Fruit fly (Drosophila melanogaster) whole organism, prepupa: ENCODE measurements around the gene CG31975.
A peak's percentile ranks its signal among the peaks of the same experiment; 100 is the strongest.

Experiments used
- CG10669 ChIP-seq: fragments of 200-800 bp; sonication (Bioruptor generic); optimal IDR thresholded peaks from 3 replicates; lab custom pipeline; 2018; ENCODE audit warnings: missing biosample characterization, mild to moderate bottlenecking, missing genetic modification characterization, moderate library complexity
- CG11294 ChIP-seq: fragments of 200-800 bp; sonication (Bioruptor generic); IDR thresholded peaks from 2 replicates; pipeline ENCODE4 v1.3.6; 2022; ENCODE audit warnings: missing biosample characterization, missing genetic modification characterization
- CG11762 ChIP-seq: fragments of 200-800 bp; sonication (Bioruptor generic); optimal IDR thresholded peaks from 3 replicates; lab custom pipeline; 2016; ENCODE audit warnings: missing biosample characterization, missing genetic modification characterization; ENCODE audit not compliant: insufficient read depth
- CG15336 ChIP-seq: fragments of 200-800 bp; sonication (Bioruptor generic); IDR thresholded peaks from 2 replicates; pipeline ENCODE4 v1.3.6; 2022; ENCODE audit warnings: missing biosample characterization, missing genetic modification characterization
- CG16779 ChIP-seq: fragments of 200-800 bp; sonication (Bioruptor generic); optimal IDR thresholded peaks from 3 replicates; lab custom pipeline; 2017; ENCODE audit warnings: missing biosample characterization, mild to moderate bottlenecking, missing genetic modification characterization
- CG3032 ChIP-seq: fragments of 200-800 bp; optimal IDR thresholded peaks from 2 replicates; lab custom pipeline; 2019; ENCODE audit warnings: missing biosample characterization, mild to moderate bottlenecking, missing genetic modification characterization, moderate library complexity
- CG31627 ChIP-seq: fragments of 200-800 bp; sonication (Bioruptor generic); optimal IDR thresholded peaks from 3 replicates; lab custom pipeline; 2016; ENCODE audit warnings: missing biosample characterization, missing genetic modification characterization
- CG34406 ChIP-seq: fragments of 200-800 bp; sonication (Bioruptor generic); optimal IDR thresholded peaks from 3 replicates; lab custom pipeline; 2016; ENCODE audit warnings: missing biosample characterization, missing genetic modification characterization
- CG3919 ChIP-seq: fragments of 200-800 bp; sonication (Bioruptor generic); optimal IDR thresholded peaks from 3 replicates; lab custom pipeline; 2016; ENCODE audit warnings: missing biosample characterization, missing genetic modification characterization
- CG6163 ChIP-seq: fragments of 200-800 bp; sonication (Bioruptor generic); IDR thresholded peaks from 3 replicates; pipeline ENCODE4 v1.3.6; 2022; ENCODE audit warnings: missing biosample characterization, missing genetic modification characterization
- CG6276 ChIP-seq: fragments of 200-800 bp; sonication (Bioruptor generic); optimal IDR thresholded peaks from 2 replicates; lab custom pipeline; 2017; ENCODE audit warnings: missing biosample characterization, mild to moderate bottlenecking, missing genetic modification characterization
- CG6808 ChIP-seq: fragments of 200-800 bp; sonication (Bioruptor generic); optimal IDR thresholded peaks from 3 replicates; lab custom pipeline; 2017; ENCODE audit warnings: missing biosample characterization, missing genetic modification characterization, mild to moderate bottlenecking, moderate library complexity, missing genetic modification reagents
- CG7368 ChIP-seq: fragments of 200-800 bp; sonication (Bioruptor generic); optimal IDR thresholded peaks from 3 replicates; lab custom pipeline; 2016; ENCODE audit warnings: missing biosample characterization, missing genetic modification characterization
- CG8119 ChIP-seq: fragments of 200-800 bp; sonication (Bioruptor generic); IDR thresholded peaks from 3 replicates; pipeline ENCODE4 v1.3.6; 2022; ENCODE audit warnings: missing biosample characterization, missing genetic modification characterization
- CG9139 ChIP-seq: fragments of 200-800 bp; sonication (Bioruptor generic); optimal IDR thresholded peaks from 3 replicates; lab custom pipeline; 2017; ENCODE audit warnings: missing biosample characterization, mild to moderate bottlenecking, missing genetic modification characterization
- Eip75B ChIP-seq: fragments of 200-800 bp; sonication (Bioruptor generic); optimal IDR thresholded peaks from 3 replicates; lab custom pipeline; 2016; ENCODE audit warnings: missing biosample characterization, missing genetic modification characterization
- Eip78C ChIP-seq: fragments of 200-800 bp; sonication (Bioruptor generic); peaks from one replicate; lab custom pipeline; 2016; ENCODE audit warnings: missing biosample characterization, missing genetic modification characterization
- Eip93F ChIP-seq: fragments of 200-800 bp; sonication (Bioruptor generic); optimal IDR thresholded peaks from 2 replicates; lab custom pipeline; 2016; ENCODE audit warnings: missing biosample characterization, mild to moderate bottlenecking, missing genetic modification characterization
- Hr39 ChIP-seq: fragments of 200-800 bp; sonication (Bioruptor generic); optimal IDR thresholded peaks from 2 replicates; lab custom pipeline; 2016; ENCODE audit warnings: missing biosample characterization, missing genetic modification characterization
- Hr4 ChIP-seq: fragments of 200-800 bp; sonication (Bioruptor generic); optimal IDR thresholded peaks from 3 replicates; lab custom pipeline; 2016; ENCODE audit warnings: missing biosample characterization, missing genetic modification characterization
- Lpt ChIP-seq: fragments of 200-800 bp; sonication (Bioruptor generic); optimal IDR thresholded peaks from 3 replicates; lab custom pipeline; 2016; ENCODE audit warnings: missing biosample characterization, missing genetic modification characterization
- Smox ChIP-seq: fragments of 200-800 bp; sonication (Bioruptor generic); optimal IDR thresholded peaks from 3 replicates; lab custom pipeline; 2016; ENCODE audit warnings: missing biosample characterization, missing genetic modification characterization
- dac ChIP-seq: fragments of 200-800 bp; sonication (Bioruptor generic); optimal IDR thresholded peaks from 2 replicates; lab custom pipeline; 2017; ENCODE audit warnings: missing biosample characterization, mild to moderate bottlenecking, missing genetic modification characterization
- dsx ChIP-seq: fragments of 200-800 bp; optimal IDR thresholded peaks from 3 replicates; lab custom pipeline; 2019; ENCODE audit warnings: missing biosample characterization, mild to moderate bottlenecking, missing genetic modification characterization, moderate library complexity; ENCODE audit not compliant: poor library complexity, severe bottlenecking
- eg ChIP-seq: fragments of 200-800 bp; sonication (Bioruptor generic); IDR thresholded peaks from 3 replicates; pipeline ENCODE4 v1.3.6; 2022; ENCODE audit warnings: missing biosample characterization, missing genetic modification characterization
- esn ChIP-seq: fragments of 200-800 bp; sonication (Bioruptor generic); optimal IDR thresholded peaks from 2 replicates; lab custom pipeline; 2016; ENCODE audit warnings: missing biosample characterization, mild to moderate bottlenecking, missing genetic modification characterization, moderate library complexity
- fd85E ChIP-seq: fragments of 200-800 bp; sonication (Bioruptor generic); optimal IDR thresholded peaks from 3 replicates; lab custom pipeline; 2016; ENCODE audit warnings: missing biosample characterization, missing genetic modification characterization
- fkh ChIP-seq: fragments of 200-800 bp; sonication (Bioruptor generic); optimal IDR thresholded peaks from 3 replicates; lab custom pipeline; 2017; ENCODE audit warnings: missing biosample characterization, mild to moderate bottlenecking, missing genetic modification characterization, moderate library complexity
- pdm3 ChIP-seq: fragments of 200-800 bp; sonication (Bioruptor generic); optimal IDR thresholded peaks from 3 replicates; lab custom pipeline; 2016; ENCODE audit warnings: missing biosample characterization, missing genetic modification characterization
- spab ChIP-seq: fragments of 200-800 bp; sonication (Bioruptor generic); optimal IDR thresholded peaks from 2 replicates; lab custom pipeline; 2017; ENCODE audit warnings: missing biosample characterization, mild to moderate bottlenecking, missing genetic modification characterization, missing genetic modification reagents
- ss ChIP-seq, 2 experiments: fragments of 200-800 bp; sonication (Bioruptor generic); optimal IDR thresholded peaks; 2 replicates in 1 of 2; 3 replicates in 1 of 2; lab custom pipeline; 2017 to 2018; ENCODE audit warnings: mild to moderate bottlenecking in 2 of 2, missing biosample characterization in 2 of 2, missing genetic modification characterization in 2 of 2, moderate library complexity in 1 of 2
- svp ChIP-seq: fragments of 200-800 bp; sonication (Bioruptor generic); peaks from one replicate; lab custom pipeline; 2016; ENCODE audit warnings: missing biosample characterization, missing genetic modification characterization
- vri ChIP-seq: fragments of 200-800 bp; sonication (Bioruptor generic); optimal IDR thresholded peaks from 3 replicates; lab custom pipeline; 2016; ENCODE audit warnings: missing biosample characterization, mild to moderate bottlenecking, missing genetic modification characterization

Gene CG31975

DNA sequence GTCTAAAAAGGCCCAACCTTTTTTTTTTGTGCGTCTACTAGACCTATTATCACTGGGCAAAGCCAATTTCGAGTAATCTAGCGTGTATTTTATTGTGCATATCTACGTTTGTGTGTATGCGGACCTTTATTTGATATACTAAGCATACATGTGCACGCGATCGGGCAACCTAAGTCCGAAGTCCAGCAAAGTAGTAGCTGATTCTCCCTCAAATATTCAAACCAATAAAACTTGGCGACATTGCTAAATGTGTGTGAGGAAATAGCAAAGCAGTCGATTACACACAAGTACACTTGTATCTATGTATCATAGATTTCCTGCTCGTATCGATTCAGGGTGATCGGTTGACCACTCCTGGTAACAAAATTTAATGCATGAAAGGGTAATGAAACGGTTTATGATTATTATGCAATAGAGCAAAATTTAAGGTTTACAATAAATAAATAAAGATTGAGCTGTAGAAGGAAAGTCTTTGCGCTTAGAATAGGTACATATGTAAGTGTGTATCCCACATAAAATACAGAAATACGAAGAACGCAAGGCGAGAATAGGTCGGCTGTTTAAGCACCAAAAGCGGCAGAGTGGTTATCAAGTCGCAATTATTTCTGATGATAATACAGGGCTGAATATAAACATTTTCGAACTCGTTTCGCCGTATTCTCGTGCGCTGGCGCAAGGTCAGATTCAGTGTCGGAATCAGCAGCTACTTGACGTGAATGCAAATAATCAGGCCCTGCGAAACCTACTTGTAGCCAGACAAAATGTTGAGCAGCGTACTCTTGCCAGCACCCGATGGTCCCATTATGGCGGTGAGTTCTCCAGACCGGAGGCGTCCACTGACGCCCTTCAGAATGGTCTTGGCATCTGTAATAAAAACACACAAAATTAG, 15.2 kb downstream of the CG31975 start:
- TF ChIP-seq CG6276 (GFP tag; lab: Kevin White, UChicago) (peak; percentile 41), fkh (peak; percentile 7), svp (GFP tag; lab: Kevin White, UChicago) (peak; percentile 91), vri (peak; percentile 20), CG34406 (GFP tag; lab: Kevin White, UChicago) (no peak), Eip78C (GFP tag; lab: Kevin White, UChicago) (peak; percentile 60)

dm6 chr2L:123007-123327, 17.8 kb downstream of the CG31975 start:
- TF ChIP-seq CG34406 (GFP tag; lab: Kevin White, UChicago): no peak
- TF ChIP-seq Hr4: no peak
- no peak for TF ChIP-seq CG3032 (tag; lab: Kevin White, UChicago)
- TF ChIP-seq eg (GFP tag; lab: Robert Waterston, UW): no peak
- no peak for TF ChIP-seq CG9139 (GFP tag; lab: Kevin White, UChicago)
- TF ChIP-seq CG11294 (GFP tag; lab: Robert Waterston, UW): no peak
- no peak for TF ChIP-seq Eip93F (GFP tag; lab: Kevin White, UChicago)
- no peak for TF ChIP-seq Smox (GFP tag; lab: Kevin White, UChicago)
- TF ChIP-seq CG15336 (GFP tag; lab: Robert Waterston, UW): no peak
- TF ChIP-seq CG6808: no peak
- no peak for TF ChIP-seq CG6163
- no peak for TF ChIP-seq spab (GFP tag; lab: Kevin White, UChicago)
- TF ChIP-seq esn (GFP tag; lab: Kevin White, UChicago): no peak
- TF ChIP-seq CG31627 (GFP tag; lab: Kevin White, UChicago): no peak
- TF ChIP-seq fd85E (GFP tag; lab: Kevin White, UChicago): no peak

dm6 chr2L:122167-123006, 18.4 kb downstream of the CG31975 start:
- TF ChIP-seq Eip78C (GFP tag; lab: Kevin White, UChicago) (peak; percentile 68), dac (GFP tag; lab: Kevin White, UChicago) (no peak)

DNA sequence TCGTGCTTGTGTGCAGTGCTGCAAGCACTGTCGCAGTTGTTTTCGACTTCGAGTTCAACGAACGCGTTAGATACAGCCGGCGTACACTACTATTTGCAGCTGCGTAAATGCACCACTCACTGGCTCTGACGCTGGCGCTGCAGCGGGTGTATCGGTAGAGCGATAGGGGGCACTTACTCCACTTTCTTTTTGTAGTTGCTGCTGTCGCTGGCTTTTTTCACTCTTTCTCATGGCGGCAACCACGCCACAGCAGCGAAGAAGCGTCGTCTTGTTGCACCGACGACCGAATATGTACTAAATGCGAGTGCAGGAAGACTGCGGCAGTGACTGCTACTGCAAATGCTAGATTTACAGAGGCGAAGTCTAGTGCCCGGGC, 19.3 kb downstream of the CG31975 start, which contains the start of gene CG4822:
Gene CG4822 (minus strand): TSS at position 299 of the 376 bp plus-strand sequence.
- TF ChIP-seq pdm3 (no peak), svp (GFP tag; lab: Kevin White, UChicago) (no peak), CG31627 (GFP tag; lab: Kevin White, UChicago) (no peak), CG8119 (GFP tag; lab: Robert Waterston, UW) (peak; percentile 61; the same call in 2 of the 3 replicates), eg (GFP tag; lab: Robert Waterston, UW) (no peak; the same call in 2 of the 3 replicates), Lpt (GFP tag; lab: Kevin White, UChicago) (peak; percentile 80), CG10669 (no peak), dac (GFP tag; lab: Kevin White, UChicago) (no peak), CG9139 (GFP tag; lab: Kevin White, UChicago) (no peak), Eip75B (GFP tag; lab: Kevin White, UChicago) (no peak), CG6808 (no peak), CG15336 (GFP tag; lab: Robert Waterston, UW) (peak; percentile 52; the same call in 1 of the 2 replicates), CG3919 (no peak), Hr39 (GFP tag; lab: Kevin White, UChicago) (no peak), CG16779 (peak; percentile 44), dsx (GFP tag; lab: Kevin White, UChicago) (no peak), ss (GFP tag; optimal IDR thresholded peaks at IDR 0.05; lab: Kevin White, UChicago) (peak; percentile 10 to 23), fkh (peak; percentile 30), CG6163 (peak; percentile 58; the same call in 2 of the 3 replicates), CG11294 (GFP tag; lab: Robert Waterston, UW) (no peak), CG7368 (GFP tag; lab: Kevin White, UChicago) (no peak), CG11762 (no peak), Smox (GFP tag; lab: Kevin White, UChicago) (no peak)
